Worm (Caenorhabditis elegans) whole organism, L2 larva: ENCODE results near the gene T28H10.2.
A peak's percentile ranks its signal among the peaks of the same experiment; 100 is the strongest.

Experiments
- aly-2 ChIP-seq: fragments of 150-350 bp; optimal IDR thresholded peaks from 2 replicates; lab custom pipeline; 2014; ENCODE audit warnings: missing biosample characterization, missing genetic modification characterization
- dmd-4 ChIP-seq: sonication (generic microtip); optimal IDR thresholded peaks from 2 replicates; lab custom pipeline; 2017; ENCODE audit warnings: missing biosample characterization, missing genetic modification characterization
- egl-27 ChIP-seq: sonication (generic microtip); optimal IDR thresholded peaks from 3 replicates; lab custom pipeline; 2017; ENCODE audit warnings: missing biosample characterization, missing genetic modification reagents, missing genetic modification characterization
- nhr-11 ChIP-seq: fragments of 150-350 bp; optimal IDR thresholded peaks from 2 replicates; lab custom pipeline; 2014; ENCODE audit warnings: missing biosample characterization, missing genetic modification characterization
- nhr-237 ChIP-seq: fragments of 150-350 bp; optimal IDR thresholded peaks from 2 replicates; lab custom pipeline; 2014; ENCODE audit warnings: missing biosample characterization, missing genetic modification characterization
- nhr-25 ChIP-seq: fragments of 150-350 bp; sonication (generic microtip); optimal IDR thresholded peaks from 3 replicates; lab custom pipeline; 2014; ENCODE audit warnings: missing biosample characterization, missing genetic modification characterization
- nhr-6 ChIP-seq: fragments of 150-350 bp; optimal IDR thresholded peaks from 2 replicates; lab custom pipeline; 2014; ENCODE audit warnings: missing biosample characterization, missing genetic modification characterization
- unc-39 ChIP-seq: fragments of 150-350 bp; optimal IDR thresholded peaks from 2 replicates; lab custom pipeline; 2014; ENCODE audit warnings: missing biosample characterization, missing genetic modification characterization
- unc-55 ChIP-seq: fragments of 150-350 bp; sonication (generic microtip); optimal IDR thresholded peaks from 3 replicates; lab custom pipeline; 2014; ENCODE audit warnings: missing biosample characterization, missing genetic modification reagents, missing genetic modification characterization
- unc-62 ChIP-seq: fragments of 150-350 bp; optimal IDR thresholded peaks from 2 replicates; lab custom pipeline; 2014; ENCODE audit warnings: missing biosample characterization, missing genetic modification reagents, missing genetic modification characterization
- ztf-11 ChIP-seq: sonication (generic microtip); optimal IDR thresholded peaks from 2 replicates; lab custom pipeline; 2017; ENCODE audit warnings: missing biosample characterization, missing genetic modification characterization
- ztf-4 ChIP-seq: fragments of 150-350 bp; optimal IDR thresholded peaks from 2 replicates; lab custom pipeline; 2014; ENCODE audit warnings: missing biosample characterization, missing genetic modification characterization

- TF ChIP-seq ztf-4 (no peak), nhr-25 (tag; lab: Kevin White, UChicago) (peak; percentile 30), ztf-11 (tag; lab: Kevin White, UChicago) (no peak), egl-27 (tag; lab: Kevin White, UChicago) (no peak), aly-2 (tag; lab: Kevin White, UChicago) (no peak), unc-55 (no peak), nhr-237 (no peak), unc-62 (no peak), dmd-4 (tag; lab: Kevin White, UChicago) (no peak), unc-39 (tag; lab: Kevin White, UChicago) (no peak), nhr-6 (tag; lab: Kevin White, UChicago) (no peak), nhr-11 (no peak)
These were observed 23.8 kb upstream of the T28H10.2 start for ce11 chrV:12536409-12537038.
